Worm (Caenorhabditis elegans): ENCODE data around the gene F01G10.6.
A peak's percentile ranks its signal among the peaks of the same experiment; 100 is the strongest.

DNA sequence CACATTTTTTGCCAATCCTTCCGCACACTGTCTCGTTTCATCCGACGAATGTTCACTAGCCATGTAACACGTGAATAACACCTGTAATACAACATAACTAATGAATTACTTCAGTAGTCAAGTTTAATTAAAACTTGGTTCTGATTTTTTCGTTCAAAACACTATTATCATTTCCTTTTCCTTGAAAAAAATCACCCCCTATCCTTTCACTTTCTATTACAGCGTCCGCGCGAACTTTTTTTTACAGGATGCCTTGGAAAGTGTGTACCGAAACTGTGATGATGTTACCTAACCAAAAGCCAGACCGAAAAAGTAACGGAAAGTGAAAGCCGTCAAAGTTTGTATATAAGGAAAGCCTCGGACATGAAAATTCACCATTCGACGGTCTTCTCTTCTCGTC lies 11.4 kb downstream of the F01G10.6 start, which contains the start of gene col-124:
- TF ChIP-seq madf-9 (GFP tag; conservative IDR thresholded peaks at IDR 0.05) (no peak), fkh-10 (GFP tag; optimal IDR thresholded peaks at IDR 0.05) (no peak), R02D3.7 (tag; optimal IDR thresholded peaks at IDR 0.05) (no peak), nhr-77 (tag; optimal IDR thresholded peaks at IDR 0.05) (no peak), Y75B8A.6 (GFP tag; IDR thresholded peaks at IDR 0.05) (no peak), dmd-6 (GFP tag; IDR thresholded peaks at IDR 0.05) (peak; percentile 56), spr-1 (tag; optimal IDR thresholded peaks at IDR 0.05) (no peak), F10B5.3 (tag; optimal IDR thresholded peaks at IDR 0.05) (no peak)

All from whole organism, L4 larva.